Fruit fly (Drosophila melanogaster): ENCODE measurements around the gene CG1146.

CG1146 gene

dm6 chr3L:2470735-2471395, 17.7 kb upstream of the CG1146 start:
- TF ChIP-seq CG12605 (GFP tag; IDR thresholded peaks at IDR 0.05) (peak; percentile 44; the same call in 1 of the 2 replicates), gl (tag; optimal IDR thresholded peaks at IDR 0.05) (peak; percentile 41), Snoo (tag; optimal IDR thresholded peaks at IDR 0.05) (peak; percentile 29), D1 (tag; optimal IDR thresholded peaks at IDR 0.05) (peak; percentile 41), CG10348 (GFP tag; IDR thresholded peaks at IDR 0.05) (no peak), CG13204 (GFP tag; optimal IDR thresholded peaks at IDR 0.05) (peak; percentile 12), fd96Ca (GFP tag; IDR thresholded peaks at IDR 0.05) (no peak), EcR (GFP tag; optimal IDR thresholded peaks at IDR 0.05) (peak; percentile 80), Ets98B (GFP tag; IDR thresholded peaks at IDR 0.05) (peak; percentile 38), CG32121 (GFP tag; IDR thresholded peaks at IDR 0.05) (no peak), CG4496 (GFP tag; IDR thresholded peaks at IDR 0.05) (peak; percentile 47; the same call in 1 of the 3 replicates), CG34367 (tag; optimal IDR thresholded peaks at IDR 0.05) (peak; percentile 32), CG9948 (tag; optimal IDR thresholded peaks at IDR 0.05) (peak; percentile 69), CG14655 (GFP tag; optimal IDR thresholded peaks at IDR 0.05) (peak; percentile 88), CG15710 (tag; optimal IDR thresholded peaks at IDR 0.05) (peak; percentile 78), CG17806 (tag; optimal IDR thresholded peaks at IDR 0.05) (peak; percentile 81), Pif1A (GFP tag; optimal IDR thresholded peaks at IDR 0.05) (peak; percentile 77), CG8301 (tag; optimal IDR thresholded peaks at IDR 0.05) (peak; percentile 82), Pif1B (GFP tag; optimal IDR thresholded peaks at IDR 0.05) (peak; percentile 56), rn (GFP tag; IDR thresholded peaks at IDR 0.05) (0 out of 2 replicates have a peak, but pooled peaks have one; percentile 5), CG8159 (tag; optimal IDR thresholded peaks at IDR 0.05) (peak; percentile 82)

dm6 chr3L:2472302-2473016, 16.1 kb upstream of the CG1146 start:
- peak; percentile 98 for TF ChIP-seq Ets98B (GFP tag; IDR thresholded peaks at IDR 0.05)
- TF ChIP-seq CG8301 (tag; optimal IDR thresholded peaks at IDR 0.05), result peak; percentile 93
- TF ChIP-seq fd96Ca (GFP tag; IDR thresholded peaks at IDR 0.05), result peak; percentile 95
- peak; percentile 75 for TF ChIP-seq CG15710 (tag; optimal IDR thresholded peaks at IDR 0.05)
- TF ChIP-seq CG17806 (tag; optimal IDR thresholded peaks at IDR 0.05), result peak; percentile 82
- TF ChIP-seq D1 (tag; optimal IDR thresholded peaks at IDR 0.05), result peak; percentile 28
- TF ChIP-seq Snoo (tag; optimal IDR thresholded peaks at IDR 0.05), result peak; percentile 40
- TF ChIP-seq CG10348 (GFP tag; IDR thresholded peaks at IDR 0.05), result peak; percentile 87
- peak; percentile 84 for TF ChIP-seq CG8159 (tag; optimal IDR thresholded peaks at IDR 0.05)
- TF ChIP-seq CG14655 (GFP tag; optimal IDR thresholded peaks at IDR 0.05), result peak; percentile 93
- peak; percentile 95 for TF ChIP-seq Pif1B (GFP tag; optimal IDR thresholded peaks at IDR 0.05)
- TF ChIP-seq CG12605 (GFP tag; IDR thresholded peaks at IDR 0.05), result peak; percentile 92
- TF ChIP-seq CG4496 (GFP tag; IDR thresholded peaks at IDR 0.05), result peak; percentile 96
- TF ChIP-seq EcR (GFP tag; optimal IDR thresholded peaks at IDR 0.05), result peak; percentile 94
- TF ChIP-seq CG9948 (tag; optimal IDR thresholded peaks at IDR 0.05), result peak; percentile 63
- peak; percentile 62 for TF ChIP-seq gl (tag; optimal IDR thresholded peaks at IDR 0.05)
- peak; percentile 95 for TF ChIP-seq Pif1A (GFP tag; optimal IDR thresholded peaks at IDR 0.05)
- TF ChIP-seq rn (GFP tag; IDR thresholded peaks at IDR 0.05), result peak; percentile 70
- peak; percentile 96 for TF ChIP-seq CG32121 (GFP tag; IDR thresholded peaks at IDR 0.05)
- peak; percentile 15 for TF ChIP-seq CG13204 (GFP tag; optimal IDR thresholded peaks at IDR 0.05)
- TF ChIP-seq CG34367 (tag; optimal IDR thresholded peaks at IDR 0.05), result peak; percentile 44

- TF ChIP-seq CG15710 (tag; optimal IDR thresholded peaks at IDR 0.05) (no peak), gl (tag; optimal IDR thresholded peaks at IDR 0.05) (no peak), CG8301 (tag; optimal IDR thresholded peaks at IDR 0.05) (no peak), CG13204 (GFP tag; optimal IDR thresholded peaks at IDR 0.05) (no peak), fd96Ca (GFP tag; IDR thresholded peaks at IDR 0.05) (no peak)
Measured at dm6 chr3L:2475564-2476260, 12.9 kb upstream of the CG1146 start, which contains the start of gene CG16762. TSS of gene CG16762 (minus strand) at chr3L:2475614.

- TF ChIP-seq CG15710 (tag; optimal IDR thresholded peaks at IDR 0.05) (no peak), CG34367 (tag; optimal IDR thresholded peaks at IDR 0.05) (no peak), CG13204 (GFP tag; optimal IDR thresholded peaks at IDR 0.05) (no peak), CG12605 (GFP tag; IDR thresholded peaks at IDR 0.05) (no peak), gl (tag; optimal IDR thresholded peaks at IDR 0.05) (no peak)
Measured at dm6 chr3L:2476941-2477340, 11.7 kb upstream of the CG1146 start.

dm6 chr3L:2478349-2478959, 10.2 kb upstream of the CG1146 start, which contains the start of gene Cyp4d20:
TSS of gene Cyp4d20 (minus strand) at chr3L:2478448.
- TF ChIP-seq CG32121 (GFP tag; IDR thresholded peaks at IDR 0.05) (peak; percentile 45; the same call in 1 of the 2 replicates), gl (tag; optimal IDR thresholded peaks at IDR 0.05) (no peak), CG4496 (GFP tag; IDR thresholded peaks at IDR 0.05) (peak; percentile 62; the same call in 2 of the 3 replicates), CG8159 (tag; optimal IDR thresholded peaks at IDR 0.05) (peak; percentile 60), Pif1A (GFP tag; optimal IDR thresholded peaks at IDR 0.05) (no peak), Pif1B (GFP tag; optimal IDR thresholded peaks at IDR 0.05) (no peak), CG10348 (GFP tag; IDR thresholded peaks at IDR 0.05) (no peak), CG15710 (tag; optimal IDR thresholded peaks at IDR 0.05) (peak; percentile 22), D1 (tag; optimal IDR thresholded peaks at IDR 0.05) (no peak), CG17806 (tag; optimal IDR thresholded peaks at IDR 0.05) (peak; percentile 39), CG13204 (GFP tag; optimal IDR thresholded peaks at IDR 0.05) (no peak), Ets98B (GFP tag; IDR thresholded peaks at IDR 0.05) (peak; percentile 77), EcR (GFP tag; optimal IDR thresholded peaks at IDR 0.05) (peak; percentile 3), CG12605 (GFP tag; IDR thresholded peaks at IDR 0.05) (peak; percentile 51; the same call in 1 of the 2 replicates), CG9948 (tag; optimal IDR thresholded peaks at IDR 0.05) (no peak), Snoo (tag; optimal IDR thresholded peaks at IDR 0.05) (no peak), rn (GFP tag; IDR thresholded peaks at IDR 0.05) (no peak), CG8301 (tag; optimal IDR thresholded peaks at IDR 0.05) (no peak), CG34367 (tag; optimal IDR thresholded peaks at IDR 0.05) (no peak), CG14655 (GFP tag; optimal IDR thresholded peaks at IDR 0.05) (peak; percentile 1), fd96Ca (GFP tag; IDR thresholded peaks at IDR 0.05) (no peak)

Measured in whole organism, pupa.